Fruit fly (Drosophila melanogaster) whole organism, wandering third instar larva: ENCODE measurements around the gene ph-p.

Experiments
- Abd-B ChIP-seq: fragments of >200 bp; optimal IDR thresholded peaks from 2 replicates; lab custom pipeline; 2017; ENCODE audit warnings: missing biosample characterization, missing genetic modification characterization
- CG32264 ChIP-seq: fragments of 200-800 bp; sonication (Bioruptor generic); optimal IDR thresholded peaks from 2 replicates; lab custom pipeline; 2016; ENCODE audit warnings: missing biosample characterization, missing genetic modification characterization
- CrebA ChIP-seq: fragments of 200-800 bp; sonication (Bioruptor generic); optimal IDR thresholded peaks from 2 replicates; lab custom pipeline; 2016; ENCODE audit warnings: missing biosample characterization, mild to moderate bottlenecking, missing genetic modification characterization, borderline replicate concordance
- Dfd ChIP-seq: fragments of >200 bp; optimal IDR thresholded peaks from 2 replicates; lab custom pipeline; 2017; ENCODE audit warnings: missing biosample characterization, missing genetic modification characterization
- Dif ChIP-seq: fragments of 200-275, 200-300 bp; sonication (Bioruptor generic); optimal IDR thresholded peaks from 2 replicates; lab custom pipeline; 2018; ENCODE audit warnings: missing biosample characterization, missing genetic modification characterization; ENCODE audit not compliant: partially characterized antibody
- GATAd ChIP-seq: sonication (Bioruptor generic); optimal IDR thresholded peaks from 2 replicates; lab custom pipeline; 2016; ENCODE audit warnings: missing biosample characterization, missing genetic modification characterization
- HLH106 ChIP-seq: fragments of 200-800 bp; optimal IDR thresholded peaks from 3 replicates; lab custom pipeline; 2019; ENCODE audit warnings: missing biosample characterization, mild to moderate bottlenecking, missing genetic modification characterization, moderate library complexity
- Hnf4 ChIP-seq: fragments of 200-800 bp; sonication (Bioruptor generic); optimal IDR thresholded peaks from 2 replicates; lab custom pipeline; 2016; ENCODE audit warnings: missing biosample characterization, mild to moderate bottlenecking, missing genetic modification characterization
- Hr78 ChIP-seq: fragments of >200 bp; optimal IDR thresholded peaks from 2 replicates; lab custom pipeline; 2017; ENCODE audit warnings: missing biosample characterization, missing genetic modification characterization
- Hr83 ChIP-seq: fragments of 200-300 bp; sonication (Bioruptor generic); optimal IDR thresholded peaks from 2 replicates; lab custom pipeline; 2016; ENCODE audit warnings: missing biosample characterization, mild to moderate bottlenecking, missing genetic modification characterization, moderate library complexity; ENCODE audit not compliant: poor library complexity, severe bottlenecking
- Jra ChIP-seq: sonication (Bioruptor generic); optimal IDR thresholded peaks from 2 replicates; lab custom pipeline; 2016; ENCODE audit warnings: missing biosample characterization, missing genetic modification characterization
- N ChIP-seq: fragments of >200 bp; optimal IDR thresholded peaks from 2 replicates; lab custom pipeline; 2018; ENCODE audit warnings: missing biosample characterization, missing external identifiers, missing genetic modification characterization
- OdsH ChIP-seq: fragments of 200-800 bp; sonication (Bioruptor generic); optimal IDR thresholded peaks from 2 replicates; lab custom pipeline; 2016; ENCODE audit warnings: missing biosample characterization, mild to moderate bottlenecking, missing genetic modification characterization
- Rel ChIP-seq, 2 experiments: fragments of 200-800 bp; sonication (Bioruptor generic) in 1 of 2; optimal IDR thresholded peaks; 2 replicates in 1 of 2; 3 replicates in 1 of 2; lab custom pipeline; 2016 to 2019; ENCODE audit warnings: mild to moderate bottlenecking in 2 of 2, missing biosample characterization in 2 of 2, missing genetic modification characterization in 2 of 2, moderate library complexity in 1 of 2
- Sp1 ChIP-seq: fragments of 200-800 bp; sonication (Bioruptor generic); optimal IDR thresholded peaks from 3 replicates; lab custom pipeline; 2019; ENCODE audit warnings: missing biosample characterization, mild to moderate bottlenecking, missing genetic modification characterization, moderate library complexity
- Vsx2 ChIP-seq: fragments of 200-300, 225-300 bp; sonication (Bioruptor generic); optimal IDR thresholded peaks from 2 replicates; lab custom pipeline; 2018; ENCODE audit warnings: missing biosample characterization, missing genetic modification characterization; ENCODE audit not compliant: partially characterized antibody
- br ChIP-seq: fragments of 200-800 bp; sonication (Bioruptor generic); optimal IDR thresholded peaks from 2 replicates; lab custom pipeline; 2016; ENCODE audit warnings: missing biosample characterization, missing genetic modification characterization
- brk ChIP-seq: fragments of 200-800 bp; sonication (Bioruptor generic); optimal IDR thresholded peaks from 2 replicates; lab custom pipeline; 2016; ENCODE audit warnings: missing biosample characterization, mild to moderate bottlenecking, missing genetic modification characterization
- dl ChIP-seq, 2 experiments: fragments of 175-275, 200-275 bp in 1 of 2; fragments of 200-275 bp in 1 of 2; sonication (Bioruptor generic); optimal IDR thresholded peaks; lab custom pipeline; 2018; ENCODE audit warnings: mild to moderate bottlenecking in 2 of 2, missing biosample characterization in 2 of 2, missing genetic modification characterization in 2 of 2, moderate library complexity in 2 of 2; ENCODE audit not compliant: partially characterized antibody in 2 of 2, insufficient read depth in 1 of 2
- dmrt93B ChIP-seq: fragments of 200-800 bp; sonication (Bioruptor generic); optimal IDR thresholded peaks from 2 replicates; lab custom pipeline; 2018; ENCODE audit warnings: missing biosample characterization, mild to moderate bottlenecking, missing genetic modification characterization
- dsf ChIP-seq: sonication (Bioruptor generic); optimal IDR thresholded peaks from 2 replicates; lab custom pipeline; 2016; ENCODE audit warnings: missing biosample characterization, missing genetic modification characterization, borderline replicate concordance
- ey ChIP-seq: fragments of 200-800 bp; sonication (Bioruptor generic); optimal IDR thresholded peaks from 2 replicates; lab custom pipeline; 2016; ENCODE audit warnings: missing biosample characterization, missing genetic modification characterization
- foxo ChIP-seq, 2 experiments: fragments of 200-800 bp; sonication (Bioruptor generic); optimal IDR thresholded peaks; 2 replicates in 1 of 2; 3 replicates in 1 of 2; lab custom pipeline; 2016 to 2017; ENCODE audit warnings: missing biosample characterization in 2 of 2, missing genetic modification characterization in 2 of 2
- h ChIP-seq: fragments of 200-800 bp; sonication (Bioruptor generic); optimal IDR thresholded peaks from 3 replicates; lab custom pipeline; 2016; ENCODE audit warnings: missing biosample characterization, mild to moderate bottlenecking, missing genetic modification characterization
- jim ChIP-seq: fragments of 175-275, 200-325 bp; sonication (Bioruptor generic); optimal IDR thresholded peaks from 2 replicates; lab custom pipeline; 2016; ENCODE audit warnings: missing biosample characterization, mild to moderate bottlenecking, missing genetic modification characterization
- lola ChIP-seq: fragments of >200 bp; optimal IDR thresholded peaks from 2 replicates; lab custom pipeline; 2017; ENCODE audit warnings: missing biosample characterization, missing genetic modification characterization
- psq ChIP-seq: fragments of 200-800 bp; sonication (Bioruptor generic); optimal IDR thresholded peaks from 3 replicates; lab custom pipeline; 2017; ENCODE audit warnings: missing biosample characterization, mild to moderate bottlenecking, missing genetic modification characterization, moderate library complexity
- rgr ChIP-seq: fragments of 200-800 bp; sonication (Bioruptor generic); optimal IDR thresholded peaks from 3 replicates; lab custom pipeline; 2016; ENCODE audit warnings: missing biosample characterization, mild to moderate bottlenecking, missing genetic modification characterization
- sage ChIP-seq: fragments of 200-800 bp; sonication (Bioruptor generic); optimal IDR thresholded peaks from 2 replicates; lab custom pipeline; 2016; ENCODE audit warnings: missing biosample characterization, mild to moderate bottlenecking, missing genetic modification characterization
- sv ChIP-seq: fragments of 200-800 bp; sonication (Bioruptor generic); optimal IDR thresholded peaks from 3 replicates; lab custom pipeline; 2016; ENCODE audit warnings: missing biosample characterization, missing genetic modification characterization
- usp ChIP-seq: fragments of >200 bp; optimal IDR thresholded peaks from 2 replicates; lab custom pipeline; 2017; ENCODE audit warnings: missing biosample characterization, missing genetic modification characterization

ph-p gene

DNA sequence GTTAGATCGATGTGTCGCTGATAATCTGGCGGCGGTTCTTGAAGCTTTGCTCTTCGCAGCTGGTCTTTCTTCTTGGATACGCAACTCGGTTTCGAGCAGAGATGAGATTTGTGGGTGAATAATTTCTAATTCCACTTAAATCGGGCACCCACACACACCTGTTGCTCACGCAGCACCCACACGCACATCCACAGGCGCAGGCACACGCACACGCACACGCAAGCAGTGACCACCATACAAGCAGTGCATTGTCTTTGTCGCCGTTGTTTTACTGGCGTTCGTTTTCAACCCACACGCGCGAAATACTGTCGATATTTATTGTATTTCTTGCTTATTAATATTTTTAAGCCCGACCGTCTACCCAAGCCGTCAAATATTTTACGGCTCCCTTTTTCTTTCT is 41.8 kb downstream of the ph-p start:
- TF ChIP-seq dmrt93B (GFP tag; lab: Kevin White, UChicago) = no peak
- TF ChIP-seq foxo (GFP tag; optimal IDR thresholded peaks at IDR 0.05; lab: Kevin White, UChicago) = no peak
- no peak for TF ChIP-seq Abd-B (GFP tag; lab: Kevin White, UChicago)
- no peak for TF ChIP-seq Dif (GFP tag; lab: Kevin White, UChicago)
- TF ChIP-seq sv (GFP tag; lab: Kevin White, UChicago) = no peak
- no peak for TF ChIP-seq OdsH
- no peak for TF ChIP-seq usp (GFP tag; lab: Kevin White, UChicago)
- no peak for TF ChIP-seq ey

DNA sequence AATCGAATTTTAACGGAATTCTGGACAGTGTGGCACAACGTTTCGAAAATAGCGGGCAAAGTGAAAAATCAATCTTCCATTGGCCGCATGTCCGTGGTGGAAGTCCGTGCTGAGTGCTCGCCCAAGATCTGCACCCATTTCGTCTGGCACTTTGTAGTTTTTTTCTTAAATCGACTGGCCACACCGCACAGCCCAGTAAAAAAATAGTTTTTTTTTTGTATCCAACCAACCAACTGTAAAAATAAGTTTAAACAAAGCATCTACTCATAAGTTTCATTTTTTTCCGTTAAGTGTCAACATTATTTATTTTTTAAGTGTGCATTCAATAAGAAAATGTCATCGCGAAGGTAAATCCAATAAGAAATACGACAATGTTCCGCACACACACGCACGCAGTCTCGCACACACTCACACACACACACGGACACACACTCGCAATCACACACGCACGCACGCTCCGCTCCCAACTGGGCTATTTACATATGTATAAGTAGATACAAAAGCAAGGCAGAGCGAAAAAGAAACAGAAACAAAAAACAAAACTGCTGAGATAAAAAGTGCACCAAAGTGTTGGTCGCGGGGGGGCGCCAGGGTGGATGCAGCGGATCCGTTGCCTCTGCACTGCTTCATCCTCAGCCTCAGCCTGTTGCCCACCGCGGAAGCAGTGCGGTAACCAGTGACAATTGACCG is 44.0 kb downstream of the ph-p start, which contains the start of gene csw:
TSS of gene csw (plus strand) at position 163 of the 690 bp plus-strand sequence.
- no peak for TF ChIP-seq dl (GFP tag; optimal IDR thresholded peaks at IDR 0.05; lab: Kevin White, UChicago; ENCODE audit: insufficient read depth in 1 of 2, partially characterized antibody in 2 of 2)
- TF ChIP-seq Vsx2 = no peak
- TF ChIP-seq sv (GFP tag; lab: Kevin White, UChicago) = peak; percentile 34
- peak; percentile 5 for TF ChIP-seq HLH106 (tag; lab: Kevin White, UChicago)
- peak; percentile 1 for TF ChIP-seq rgr (GFP tag; lab: Kevin White, UChicago)
- peak; percentile 23 for TF ChIP-seq h (GFP tag; lab: Kevin White, UChicago)
- TF ChIP-seq foxo (GFP tag; optimal IDR thresholded peaks at IDR 0.05; lab: Kevin White, UChicago) = peak in 1 of 2 experiments; percentile 50
- no peak for TF ChIP-seq br (GFP tag; lab: Kevin White, UChicago)
- no peak for TF ChIP-seq dsf
- no peak for TF ChIP-seq Hr78 (GFP tag; lab: Kevin White, UChicago)
- no peak for TF ChIP-seq Rel (GFP tag; optimal IDR thresholded peaks at IDR 0.05; lab: Kevin White, UChicago)
- TF ChIP-seq Rel (tag; optimal IDR thresholded peaks at IDR 0.05; lab: Kevin White, UChicago) = peak; percentile 3
- no peak for TF ChIP-seq dmrt93B (GFP tag; lab: Kevin White, UChicago)
- TF ChIP-seq N = peak; percentile 75
- TF ChIP-seq Sp1 (GFP tag; lab: Kevin White, UChicago) = peak; percentile 63
- peak; percentile 92 for TF ChIP-seq jim
- TF ChIP-seq Hr83 (GFP tag; lab: Kevin White, UChicago) = peak; percentile 18
- TF ChIP-seq Dfd (GFP tag; lab: Kevin White, UChicago) = peak; percentile 82
- peak; percentile 91 for TF ChIP-seq Hnf4 (GFP tag; lab: Kevin White, UChicago)
- peak; percentile 33 for TF ChIP-seq psq
- peak; percentile 35 for TF ChIP-seq Jra

DNA sequence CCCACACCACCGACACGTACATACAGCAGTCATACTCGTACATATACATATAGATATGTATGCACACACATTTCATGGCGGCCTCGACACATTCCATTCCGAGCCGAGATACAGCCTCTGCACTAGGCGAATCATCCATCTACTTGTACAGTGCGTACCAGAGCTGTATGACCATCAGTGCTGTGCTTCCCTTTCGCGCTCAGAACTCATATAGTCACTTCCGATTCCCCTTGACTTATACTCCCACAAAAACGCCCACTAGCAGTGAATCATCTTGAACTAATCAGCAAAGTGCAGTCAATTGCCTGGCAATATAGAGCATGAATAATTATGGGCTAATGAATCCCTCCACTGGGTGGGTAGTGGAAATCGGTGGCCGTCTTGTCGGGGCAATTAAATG is 48.4 kb downstream of the ph-p start:
- TF ChIP-seq lola (GFP tag; lab: Kevin White, UChicago) (no peak), brk (GFP tag; lab: Kevin White, UChicago) (no peak), sage (no peak), Vsx2 (no peak), Sp1 (GFP tag; lab: Kevin White, UChicago) (no peak), Hr78 (GFP tag; lab: Kevin White, UChicago) (no peak), CG32264 (GFP tag; lab: Kevin White, UChicago) (no peak), br (GFP tag; lab: Kevin White, UChicago) (no peak), Jra (no peak)

DNA sequence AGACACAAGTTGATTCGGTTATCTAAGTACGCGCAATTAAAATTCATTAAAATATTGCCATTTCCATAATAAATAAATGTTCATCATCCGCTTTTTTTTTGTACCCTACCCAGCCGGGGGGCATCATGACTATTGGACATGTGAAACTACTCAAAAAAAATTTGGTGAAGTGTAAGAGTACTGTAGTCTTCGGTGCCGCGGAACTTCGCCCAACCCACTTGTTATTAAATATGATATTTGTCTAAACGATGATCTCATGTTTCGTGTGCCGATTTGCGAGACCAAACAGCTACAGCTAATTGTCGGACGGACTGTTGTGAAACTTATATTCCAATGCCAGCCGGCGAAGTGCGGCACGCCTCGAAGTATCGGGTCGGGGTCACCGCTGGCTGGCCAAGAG is 49.4 kb downstream of the ph-p start:
- TF ChIP-seq OdsH (no peak), GATAd (GFP tag; lab: Kevin White, UChicago) (no peak), Vsx2 (no peak), lola (GFP tag; lab: Kevin White, UChicago) (no peak), sv (GFP tag; lab: Kevin White, UChicago) (no peak), Hr78 (GFP tag; lab: Kevin White, UChicago) (no peak)
- TF ChIP-seq, all 38 proteins: peak for 0

DNA sequence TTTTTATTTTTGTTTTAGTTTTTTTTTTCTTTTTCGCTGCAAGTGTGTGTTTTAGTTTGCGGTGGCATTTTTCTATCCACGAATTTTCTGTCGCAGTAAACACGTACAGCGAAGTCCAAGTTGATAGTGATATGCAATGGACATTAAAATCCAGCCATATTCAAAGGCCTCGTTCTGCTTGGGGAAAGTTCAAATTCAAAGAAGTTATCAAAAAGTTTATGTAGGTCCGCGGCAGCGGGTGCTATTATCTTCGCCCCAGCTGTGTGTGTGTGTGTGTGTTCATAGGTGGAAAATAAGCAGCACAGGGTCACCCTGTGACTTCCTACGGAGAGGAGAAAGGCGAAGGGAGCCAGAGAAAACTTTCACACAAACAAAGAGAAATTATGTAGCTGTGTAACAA is 50.7 kb downstream of the ph-p start:
- TF ChIP-seq dsf = no peak
- no peak for TF ChIP-seq Hnf4 (GFP tag; lab: Kevin White, UChicago)
- no peak for TF ChIP-seq Vsx2
- no peak for TF ChIP-seq sage
- TF ChIP-seq CrebA (GFP tag; lab: Kevin White, UChicago) = no peak
- no peak for TF ChIP-seq ey
- TF ChIP-seq psq = no peak
- TF ChIP-seq, all 38 proteins: peak for 0
